Worm (Caenorhabditis elegans): ENCODE measurements around the gene pud-1.1.

ce11 chrV:2336151-2336550 lies 5.9 kb downstream of the pud-1.1 start, which contains the start of gene irld-28:
- TF ChIP-seq snpc-4 (tag; optimal IDR thresholded peaks at IDR 0.05), result no peak
- TF ChIP-seq flh-1 (GFP tag; optimal IDR thresholded peaks at IDR 0.05), result no peak
- TF ChIP-seq unc-62 (GFP tag; optimal IDR thresholded peaks at IDR 0.05), result no peak
- TF ChIP-seq ztf-11 (tag; optimal IDR thresholded peaks at IDR 0.05), result no peak
- no peak for TF ChIP-seq ceh-83 (GFP tag; optimal IDR thresholded peaks at IDR 0.05)
- no peak for TF ChIP-seq nhr-237 (tag; optimal IDR thresholded peaks at IDR 0.05)
- no peak for TF ChIP-seq lin-13 (tag; optimal IDR thresholded peaks at IDR 0.05)
- TF ChIP-seq lsy-2 (tag; optimal IDR thresholded peaks at IDR 0.05), result no peak
- TF ChIP-seq unc-39 (tag; optimal IDR thresholded peaks at IDR 0.05), result no peak
- TF ChIP-seq elt-3 (tag; optimal IDR thresholded peaks at IDR 0.05), result no peak
- no peak for TF ChIP-seq nhr-12 (tag; optimal IDR thresholded peaks at IDR 0.05)
- no peak for TF ChIP-seq nhr-28 (tag; optimal IDR thresholded peaks at IDR 0.05)
- TF ChIP-seq nhr-76 (tag; optimal IDR thresholded peaks at IDR 0.05), result no peak
